Worm (Caenorhabditis elegans) whole organism, L4/young adult: ENCODE measurements around the gene C25D7.15.
"Not testable (repeated sequence)": the region's sequence is repeated elsewhere in the genome, so short reads cannot be mapped to it uniquely, and the experiment has no call there.

Experiments
- W03F9.2 ChIP-seq: fragments of 150-350 bp; optimal IDR thresholded peaks from 2 replicates; lab custom pipeline; 2014; ENCODE audit warnings: missing biosample characterization, missing genetic modification characterization
- dao-5 ChIP-seq: sonication (generic microtip); optimal IDR thresholded peaks from 2 replicates; lab custom pipeline; 2016; ENCODE audit warnings: missing genotype, missing genetic modification characterization, moderate library complexity, missing compliant biosample characterization
- him-1 ChIP-seq: sonication (generic microtip); optimal IDR thresholded peaks from 2 replicates; lab custom pipeline; 2016; ENCODE audit warnings: missing genotype, missing genetic modification reagents, missing genetic modification characterization, missing compliant biosample characterization

The C25D7.15 gene

DNA sequence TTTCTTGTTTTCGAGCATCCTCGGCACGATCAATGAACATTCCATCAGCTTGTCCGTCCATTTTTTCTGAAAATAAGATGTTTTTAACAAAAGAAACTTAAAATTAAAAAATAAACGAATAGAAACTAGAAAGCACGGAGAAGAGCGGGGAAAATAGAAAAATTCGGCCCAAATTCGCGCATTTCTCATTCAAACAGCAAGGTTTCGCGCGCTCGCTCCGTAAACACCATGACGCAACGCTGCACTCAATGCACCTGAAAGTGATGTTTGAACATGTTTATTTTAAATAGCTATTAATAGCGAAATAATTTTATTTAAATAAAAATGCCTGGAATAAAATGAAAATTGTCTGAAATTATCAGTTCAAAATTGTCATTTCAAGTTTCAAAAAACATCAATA is at the start of gene C25D7.15, which contains the start of gene mcm-3:
TSS of gene C25D7.15 (plus strand) at position 275 of the 400 bp plus-strand sequence.
TSS of gene mcm-3 (minus strand) at position 66 of the 400 bp plus-strand sequence.
- TF ChIP-seq W03F9.2 (tag; lab: Kevin White, UChicago) (peak; percentile 32), him-1 (tag; lab: Kevin White, UChicago) (no peak), dao-5 (tag; lab: Kevin White, UChicago) (no peak)

DNA sequence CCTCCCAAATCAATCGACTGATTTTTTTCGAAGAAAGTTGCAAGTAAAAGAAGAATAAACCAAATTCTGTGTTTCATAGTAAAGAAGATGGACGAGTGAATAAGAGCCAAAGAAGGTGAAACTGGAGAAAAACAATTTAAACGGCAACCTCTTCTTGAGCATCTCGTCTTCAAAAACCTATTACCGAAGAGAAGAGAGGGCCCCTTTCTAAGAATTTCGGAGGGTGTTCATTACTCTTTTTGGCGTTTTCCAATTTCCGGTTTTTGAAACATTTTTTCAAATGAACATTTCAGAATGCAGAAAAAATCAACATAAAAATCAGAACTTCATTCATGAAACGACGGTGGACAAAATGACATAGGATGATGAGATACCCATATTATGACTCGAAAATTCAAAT is 48.0 kb upstream of the C25D7.15 start, which contains the start of gene nmr-2:
TSS of gene nmr-2 (minus strand) at position 101 of the 400 bp plus-strand sequence.
- TF ChIP-seq him-1 (tag; lab: Kevin White, UChicago) = no peak
- TF ChIP-seq dao-5 (tag; lab: Kevin White, UChicago) = no peak
- no peak for TF ChIP-seq W03F9.2 (tag; lab: Kevin White, UChicago)

DNA sequence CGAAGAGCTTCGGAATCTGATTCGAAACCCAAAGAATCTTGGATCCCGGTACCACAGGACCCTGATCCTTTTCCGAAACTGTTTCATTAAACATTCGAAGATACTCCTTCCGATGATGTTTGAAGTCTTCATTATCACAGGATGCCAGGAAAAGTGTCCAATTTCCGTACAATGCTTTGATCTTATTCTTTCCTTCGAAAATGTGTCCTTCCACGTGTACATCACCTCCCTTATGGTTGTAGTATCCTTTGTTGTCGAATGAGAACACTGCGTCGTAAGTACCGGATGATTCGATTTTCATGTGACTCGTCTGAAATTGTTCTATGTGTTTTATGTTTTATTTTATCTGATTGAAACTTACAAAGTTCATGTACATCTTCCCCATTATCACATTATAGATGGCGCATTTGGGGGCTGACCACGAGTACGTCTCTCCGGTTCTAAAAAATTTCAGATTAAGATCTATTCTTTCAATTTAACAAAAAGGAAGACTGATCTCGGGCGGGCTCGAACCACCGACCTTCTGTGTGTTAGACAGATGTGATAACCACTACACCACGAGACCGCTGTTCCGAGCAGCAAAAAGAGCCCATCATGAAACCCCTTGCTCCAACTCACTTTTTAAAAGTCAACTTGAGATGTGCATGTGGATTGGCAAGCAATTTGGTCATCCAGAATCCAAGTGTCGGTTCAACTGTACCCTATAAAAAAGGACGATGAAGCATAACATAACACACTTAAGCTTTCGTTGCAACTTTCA is 46.9 kb upstream of the C25D7.15 start:
- TF ChIP-seq dao-5 (tag; lab: Kevin White, UChicago) (no peak), W03F9.2 (tag; lab: Kevin White, UChicago) (no peak), him-1 (tag; lab: Kevin White, UChicago) (no peak)

DNA sequence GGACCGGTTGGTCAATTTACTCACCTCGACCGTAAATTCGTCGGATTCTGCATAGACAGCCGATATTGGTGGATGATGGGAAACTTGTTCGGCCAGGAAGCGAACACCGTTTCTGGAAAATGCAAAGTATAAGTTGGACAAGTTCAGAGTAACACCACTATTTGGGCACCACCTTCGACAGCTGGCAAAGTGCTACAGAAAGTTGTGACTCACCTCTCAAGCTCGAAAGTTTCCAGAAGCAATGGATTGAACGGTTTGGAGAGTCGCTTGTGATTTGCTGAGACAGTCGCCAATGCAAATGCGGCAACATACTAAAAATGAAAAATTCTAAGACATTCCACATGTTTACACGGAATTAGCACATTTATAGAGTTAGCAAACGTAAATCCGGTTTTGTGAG is 46.3 kb upstream of the C25D7.15 start:
- TF ChIP-seq dao-5 (tag; lab: Kevin White, UChicago) (no peak), W03F9.2 (tag; lab: Kevin White, UChicago) (no peak), him-1 (tag; lab: Kevin White, UChicago) (no peak)

DNA sequence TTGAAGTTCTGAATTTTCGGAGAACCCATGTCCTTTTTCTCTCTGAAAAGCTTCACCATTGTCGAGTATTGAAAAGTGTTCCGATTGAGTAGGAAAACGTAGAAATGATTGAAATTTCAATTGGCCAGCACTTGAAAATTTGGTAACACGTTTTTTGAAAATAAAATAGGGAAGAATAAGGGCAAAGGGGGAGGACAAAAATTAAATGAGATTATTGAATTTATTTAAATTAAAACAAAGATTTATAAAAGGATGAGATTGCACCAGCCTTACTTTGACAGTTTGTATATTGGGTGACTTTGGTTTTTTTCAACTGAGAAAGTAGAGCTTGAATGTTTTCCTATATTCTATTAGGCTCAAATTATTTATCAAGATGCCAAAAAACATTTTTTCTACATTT is 45.4 kb upstream of the C25D7.15 start, which contains the start of gene obr-2:
TSS of gene obr-2 (minus strand) at position 101 of the 400 bp plus-strand sequence.
- no peak for TF ChIP-seq W03F9.2 (tag; lab: Kevin White, UChicago)
- no peak for TF ChIP-seq dao-5 (tag; lab: Kevin White, UChicago)
- TF ChIP-seq him-1 (tag; lab: Kevin White, UChicago) = no peak

DNA sequence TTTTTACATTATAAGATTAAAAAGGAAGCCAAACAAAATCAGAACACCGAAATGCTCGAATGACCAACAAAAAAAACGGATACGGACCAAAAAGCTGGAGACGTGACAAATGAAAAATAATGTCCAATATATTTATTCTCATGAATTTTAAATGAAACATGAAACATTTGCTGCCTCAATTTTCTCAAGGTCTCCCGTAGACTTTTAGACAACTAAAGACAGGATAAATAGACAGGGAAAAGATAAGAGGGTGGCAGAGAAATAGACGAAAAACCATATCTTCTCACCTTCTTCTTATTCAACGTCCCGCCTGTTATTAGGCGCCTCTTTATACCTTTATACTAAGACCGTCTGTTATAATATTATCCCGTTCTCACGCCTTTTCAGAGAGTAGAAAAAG is 43.8 kb upstream of the C25D7.15 start:
- no peak for TF ChIP-seq dao-5 (tag; lab: Kevin White, UChicago)

DNA sequence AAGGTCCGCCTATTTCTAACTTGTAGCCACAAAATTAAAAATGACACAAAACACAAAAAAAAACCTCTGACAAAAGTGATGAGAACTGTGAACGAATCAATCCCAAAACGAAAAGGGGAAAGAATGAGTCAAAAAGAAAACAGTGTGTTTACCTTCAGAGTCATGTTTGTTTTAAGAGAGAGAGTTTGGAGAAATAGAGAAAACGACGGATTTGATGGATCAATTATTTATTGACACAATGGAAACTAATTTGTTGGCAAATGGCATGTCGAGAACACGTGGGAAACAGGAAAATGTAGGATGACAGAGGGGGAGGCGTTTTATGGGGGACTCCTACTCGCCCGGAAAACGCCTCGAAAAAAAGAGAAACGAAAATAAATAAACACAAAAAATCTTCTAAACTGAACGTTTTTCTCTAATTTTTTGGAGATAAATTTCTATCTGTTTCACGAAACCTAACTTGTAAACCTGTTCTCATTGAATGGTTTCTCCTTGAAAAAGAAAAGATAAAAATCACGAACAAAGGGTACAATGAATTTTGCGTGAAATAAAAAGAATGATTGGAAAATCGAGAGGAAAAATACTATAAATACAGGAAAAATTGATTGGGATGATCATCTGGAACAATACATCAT is 42.7 kb upstream of the C25D7.15 start:
- no peak for TF ChIP-seq him-1 (tag; lab: Kevin White, UChicago)

DNA sequence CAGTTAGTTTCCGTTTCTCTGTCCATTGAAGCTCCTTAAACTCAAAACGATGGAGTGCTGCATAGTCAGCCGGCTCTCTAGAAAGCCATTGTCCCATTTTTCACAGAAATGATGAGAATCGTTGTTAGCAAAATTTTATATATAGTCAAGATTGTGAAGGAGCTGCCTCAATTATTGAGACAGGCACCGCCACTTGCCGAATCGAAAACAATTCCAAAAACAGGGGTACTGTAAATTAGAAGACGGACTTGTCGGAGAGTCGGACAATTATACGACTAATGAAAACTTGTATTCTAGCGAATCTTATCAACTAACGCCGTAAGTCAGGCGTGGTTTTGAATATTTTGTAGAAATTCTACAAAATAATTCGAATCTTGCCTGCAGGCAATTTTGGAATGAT is 39.4 kb upstream of the C25D7.15 start, which contains the start of gene F14H8.2:
TSS of gene F14H8.2 (minus strand) at position 101 of the 400 bp plus-strand sequence.
- TF ChIP-seq dao-5 (tag; lab: Kevin White, UChicago) (no peak), him-1 (tag; lab: Kevin White, UChicago) (no peak), W03F9.2 (tag; lab: Kevin White, UChicago) (no peak)

DNA sequence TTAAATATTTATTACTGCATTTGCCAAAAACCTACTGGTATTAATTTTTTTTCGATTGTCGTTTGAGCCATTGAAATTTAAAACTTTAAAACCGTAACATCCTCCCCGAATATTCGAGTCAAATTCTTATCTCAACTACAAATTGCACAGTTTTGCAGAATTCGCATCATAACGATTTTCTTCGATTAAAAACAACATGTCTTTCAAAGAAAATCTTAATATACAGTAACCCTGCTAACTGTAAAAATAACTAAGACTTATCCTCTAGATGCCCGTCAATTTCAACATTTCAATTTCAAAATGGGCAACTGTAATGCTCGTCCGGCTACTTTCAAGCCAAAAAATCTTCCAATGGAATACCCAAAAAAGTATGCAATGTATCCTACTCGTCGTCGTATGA is 38.9 kb upstream of the C25D7.15 start, which contains the start of gene F14H8.5:
TSS of gene F14H8.5 (plus strand) at position 301 of the 400 bp plus-strand sequence.
- TF ChIP-seq dao-5 (tag; lab: Kevin White, UChicago) (no peak), W03F9.2 (tag; lab: Kevin White, UChicago) (no peak), him-1 (tag; lab: Kevin White, UChicago) (no peak)

DNA sequence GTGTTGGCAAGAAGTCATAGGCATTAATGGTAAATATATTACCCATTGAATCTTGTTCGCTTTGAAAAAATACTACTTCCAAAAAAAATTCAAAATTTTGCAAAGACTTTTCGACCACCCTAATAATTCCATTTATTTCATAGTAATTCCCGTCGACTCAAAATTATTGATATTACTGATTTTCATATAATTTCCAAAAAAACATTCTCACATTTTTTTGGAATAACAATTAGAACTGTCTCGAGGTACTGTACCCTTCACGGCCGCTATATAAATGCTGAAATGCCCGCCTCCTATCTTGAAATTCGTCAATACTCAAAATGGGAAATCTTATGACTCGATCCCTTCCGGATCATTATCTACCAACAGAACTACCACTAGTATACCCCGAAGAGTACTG is 36.1 kb upstream of the C25D7.15 start, which contains the start of gene F14H8.4:
TSS of gene F14H8.4 (plus strand) at position 301 of the 400 bp plus-strand sequence.
- TF ChIP-seq W03F9.2 (tag; lab: Kevin White, UChicago) (no peak), him-1 (tag; lab: Kevin White, UChicago) (no peak), dao-5 (tag; lab: Kevin White, UChicago) (no peak)

DNA sequence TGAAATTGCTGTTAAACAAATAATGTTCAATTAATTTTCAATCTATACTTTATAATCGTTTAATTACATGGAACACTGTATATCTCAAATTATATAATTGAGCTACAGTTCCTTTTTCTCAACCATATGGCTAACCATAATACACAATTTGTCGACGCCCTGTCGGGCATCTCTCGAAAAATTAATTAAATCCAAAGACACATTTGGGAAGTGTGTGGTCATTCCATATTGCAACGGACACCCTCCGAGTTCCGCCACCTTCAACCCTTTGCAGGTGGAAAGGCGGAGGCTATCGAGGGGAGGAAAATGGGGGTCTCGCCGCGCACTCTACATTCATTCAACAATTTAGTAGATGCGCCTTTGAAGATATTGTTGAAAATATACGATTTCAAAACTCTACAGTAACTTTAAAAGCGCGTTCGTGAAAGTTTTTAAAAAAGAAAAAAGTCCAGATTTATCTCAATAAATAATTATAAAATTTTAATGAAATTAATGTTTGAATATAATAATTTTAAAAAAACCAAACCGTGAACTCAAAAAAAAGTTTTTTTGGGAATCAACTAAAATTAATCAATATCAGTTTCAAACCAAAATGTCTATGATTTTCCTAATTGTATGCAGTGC is 30.6 kb upstream of the C25D7.15 start, which contains the start of gene F14H8.8:
TSS of gene F14H8.8 (plus strand) at position 574 of the 624 bp plus-strand sequence.
- no peak for TF ChIP-seq dao-5 (tag; lab: Kevin White, UChicago)
- no peak for TF ChIP-seq him-1 (tag; lab: Kevin White, UChicago)
- TF ChIP-seq W03F9.2 (tag; lab: Kevin White, UChicago) = no peak

DNA sequence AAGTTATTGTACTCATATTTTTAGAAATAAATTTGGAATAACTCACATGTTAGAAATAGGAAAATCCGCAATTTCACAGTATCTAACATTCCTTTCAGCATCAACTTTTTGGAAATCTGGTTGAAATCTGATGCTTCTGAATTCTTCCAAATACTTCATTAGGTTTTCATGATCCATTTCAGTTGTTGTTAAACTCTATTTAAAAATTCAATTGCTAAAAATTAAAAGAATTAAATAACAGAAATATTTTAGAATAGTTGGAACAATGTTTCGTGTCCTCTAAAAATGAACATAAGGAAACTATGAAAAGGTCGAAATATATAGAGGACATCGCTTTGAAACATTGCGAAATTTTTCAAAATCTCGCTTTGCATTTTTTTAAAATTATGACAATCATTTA is 28.2 kb upstream of the C25D7.15 start, which contains the start of gene cng-1:
TSS of gene cng-1 (minus strand) at position 101 of the 400 bp plus-strand sequence.
- TF ChIP-seq dao-5, W03F9.2, him-1 (tag; lab: Kevin White, UChicago): not testable (repeated sequence)

DNA sequence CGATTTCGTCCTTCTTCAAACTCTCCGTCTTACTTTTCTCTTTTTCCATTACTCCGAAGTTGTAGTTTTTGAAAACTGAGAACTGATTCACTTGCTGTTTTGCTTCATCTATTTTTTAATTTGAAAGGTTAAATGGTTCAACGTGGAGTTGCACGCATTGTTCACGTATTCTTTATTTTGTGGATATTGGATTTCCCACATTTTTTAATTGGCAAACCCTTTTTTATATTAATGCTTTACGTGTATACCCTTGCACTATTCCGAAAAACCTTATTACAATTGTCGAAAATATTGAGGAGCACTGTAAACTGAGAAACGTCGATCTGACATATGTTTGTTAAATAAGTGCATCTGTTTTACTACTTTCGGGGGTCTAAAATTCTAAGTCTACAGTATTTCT is 22.8 kb upstream of the C25D7.15 start, which contains the start of gene melo-3:
TSS of gene melo-3 (minus strand) at position 101 of the 400 bp plus-strand sequence.
- not testable (repeated sequence) for TF ChIP-seq dao-5, him-1, W03F9.2 (tag; lab: Kevin White, UChicago)
